Fruit fly (Drosophila melanogaster) whole organism, embryonic: ENCODE results near the gene CG7377.
A peak's percentile ranks its signal among the peaks of the same experiment; 100 is the strongest.

ENCODE experiments used
- Bteb2 ChIP-seq: fragments of 200-800 bp; sonication (Bioruptor generic); optimal IDR thresholded peaks from 2 replicates; lab custom pipeline; 2016; ENCODE audit warnings: missing biosample characterization, missing genetic modification characterization
- CG16815 ChIP-seq: fragments of 200-800 bp; sonication (Bioruptor generic); optimal IDR thresholded peaks from 3 replicates; lab custom pipeline; 2017; ENCODE audit warnings: missing biosample characterization, mild to moderate bottlenecking, missing genetic modification characterization
- CG17361 ChIP-seq: fragments of 200-800 bp; sonication (Bioruptor generic); IDR thresholded peaks from 3 replicates; pipeline ENCODE4 v1.3.6; 2022; ENCODE audit warnings: missing biosample characterization, missing genetic modification characterization
- CG18262 ChIP-seq: fragments of 200-800 bp; optimal IDR thresholded peaks from 3 replicates; lab custom pipeline; 2019; ENCODE audit warnings: missing biosample characterization, mild to moderate bottlenecking, missing genetic modification characterization, moderate library complexity
- CG31441 ChIP-seq: fragments of 200-800 bp; sonication (Bioruptor generic); IDR thresholded peaks from 2 replicates; pipeline ENCODE4 v1.3.6; 2022; ENCODE audit warnings: missing biosample characterization, missing genetic modification characterization
- CG33557 ChIP-seq: fragments of 200-800 bp; sonication (Bioruptor generic); optimal IDR thresholded peaks from 2 replicates; lab custom pipeline; 2019; ENCODE audit warnings: missing biosample characterization, mild to moderate bottlenecking, missing genetic modification characterization, moderate library complexity
- Sry-δ ChIP-seq: fragments of 200-800 bp; sonication (Bioruptor generic); optimal IDR thresholded peaks from 2 replicates; lab custom pipeline; 2016; ENCODE audit warnings: missing biosample characterization, missing genetic modification characterization
- ken ChIP-seq: fragments of 200-800 bp; sonication (Bioruptor generic); IDR thresholded peaks from 3 replicates; pipeline ENCODE4 v1.3.6; 2022; ENCODE audit warnings: missing biosample characterization, missing genetic modification characterization
- row ChIP-seq: fragments of 200-800 bp; sonication (Bioruptor generic); IDR thresholded peaks from 3 replicates; pipeline ENCODE4 v1.3.6; 2022; ENCODE audit warnings: missing biosample characterization, missing genetic modification characterization

DNA sequence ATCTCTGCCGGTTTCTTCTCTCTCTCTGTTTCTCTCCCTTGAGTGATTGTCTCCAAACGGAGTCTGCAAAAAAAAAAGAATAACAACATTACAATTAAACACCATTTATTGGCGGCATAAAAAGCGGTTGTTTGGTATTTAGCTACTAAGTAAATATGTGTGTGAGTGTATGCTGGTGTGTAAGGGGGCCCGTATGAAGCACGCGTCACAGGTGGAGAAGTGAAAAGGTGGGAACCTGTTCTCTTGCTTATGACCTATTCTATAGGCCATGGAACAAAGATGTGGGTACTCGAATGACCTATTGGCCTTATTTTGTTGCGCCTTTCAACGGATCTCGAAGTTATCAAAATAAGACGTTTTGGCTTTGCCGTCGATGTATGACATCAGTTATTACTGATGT lies 901 bp upstream of the CG7377 start:
- TF ChIP-seq CG17361 (GFP tag; lab: Robert Waterston, UW) = no peak
- 0 out of 3 replicates have a peak, but pooled peaks have one; percentile 14 for TF ChIP-seq row (GFP tag; lab: Robert Waterston, UW)
- no peak for TF ChIP-seq CG18262 (tag; lab: Kevin White, UChicago)
- TF ChIP-seq ken (GFP tag; lab: Robert Waterston, UW) = no peak
- no peak for TF ChIP-seq CG16815
- TF ChIP-seq Bteb2 (GFP tag; lab: Kevin White, UChicago) = no peak
- no peak for TF ChIP-seq CG31441 (GFP tag; lab: Robert Waterston, UW)
- no peak for TF ChIP-seq CG33557
- TF ChIP-seq Sry-δ = no peak
